Worm (Caenorhabditis elegans) whole organism, L1 larva: ENCODE measurements around the gene slc-17.4.

Experiments
- ama-1 ChIP-seq: fragments of 150-350 bp; optimal IDR thresholded peaks from 2 replicates; lab custom pipeline; 2014
- ceh-82 ChIP-seq, 3 experiments: fragments of 150-350 bp in 1 of 3; sonication (generic microtip) in 2 of 3; optimal IDR thresholded peaks; 2 replicates each; lab custom pipeline; 2014 to 2017; ENCODE audit warnings: missing biosample characterization in 3 of 3, missing genetic modification characterization in 3 of 3
- isw-1 ChIP-seq: fragments of 200-800 bp; sonication (Bioruptor generic); IDR thresholded peaks from 2 replicates; pipeline ENCODE4 v1.3.6; 2022; ENCODE audit warnings: missing genetic modification characterization, missing compliant biosample characterization

DNA sequence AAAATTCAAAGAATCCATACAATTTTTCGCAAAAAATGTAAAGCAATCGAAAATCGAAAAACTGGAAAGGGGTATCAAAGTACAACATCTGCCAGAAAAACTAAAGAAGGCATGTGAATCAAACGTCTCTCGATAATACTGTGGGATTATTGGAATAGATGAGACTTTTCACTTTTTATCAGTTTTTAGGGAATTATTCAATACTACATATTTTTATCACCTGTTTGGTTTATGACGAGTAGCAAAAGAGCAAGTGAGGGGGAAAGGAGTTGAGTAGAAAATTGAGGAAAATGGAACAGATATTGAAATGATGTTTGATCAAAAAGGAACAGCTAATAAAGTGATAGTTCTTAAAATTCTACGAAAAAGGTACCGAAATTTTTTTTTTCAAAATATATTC lies 1.5 kb upstream of the slc-17.4 start:
- TF ChIP-seq isw-1 (no peak), ama-1 (lab: Kevin White, UChicago) (no peak), ceh-82 (tag; optimal IDR thresholded peaks at IDR 0.05; lab: Kevin White, UChicago) (no peak)
